Worm (Caenorhabditis elegans): ENCODE results near the gene ztf-17.

DNA sequence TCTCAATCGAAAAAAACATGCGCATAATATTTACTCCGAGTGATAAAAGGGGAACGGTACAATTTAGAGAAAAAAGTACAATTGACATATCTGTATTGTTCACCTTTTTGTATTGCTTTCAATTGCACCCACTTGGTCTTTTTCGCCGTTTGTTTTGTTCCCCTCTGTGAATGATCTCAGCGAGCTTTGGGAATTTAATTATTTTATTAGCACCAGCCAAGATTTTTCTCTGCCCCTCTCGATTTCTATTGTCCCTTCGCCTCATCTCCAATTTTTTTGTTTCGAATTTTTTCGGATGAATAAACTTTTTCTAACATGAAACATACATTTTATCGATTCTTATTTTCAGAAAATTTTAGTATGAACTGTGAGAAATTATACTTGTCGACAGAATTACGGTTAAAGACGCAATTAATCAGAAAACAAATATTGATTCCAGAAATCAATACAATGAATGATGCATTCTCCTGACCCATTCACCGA lies 30.3 kb upstream of the ztf-17 start, which contains the start of gene rev-1:
- TF ChIP-seq ztf-11 (tag; optimal IDR thresholded peaks at IDR 0.05) (no peak), unc-62 (GFP tag; optimal IDR thresholded peaks at IDR 0.05) (no peak), nhr-28 (tag; optimal IDR thresholded peaks at IDR 0.05) (no peak), fkh-10 (GFP tag; optimal IDR thresholded peaks at IDR 0.05) (no peak), unc-39 (tag; optimal IDR thresholded peaks at IDR 0.05) (no peak), egl-5 (tag; optimal IDR thresholded peaks at IDR 0.05) (no peak), snpc-4 (tag; optimal IDR thresholded peaks at IDR 0.05) (no peak), sea-2 (GFP tag; optimal IDR thresholded peaks at IDR 0.05) (no peak), fos-1 (tag; optimal IDR thresholded peaks at IDR 0.05) (no peak), pqm-1 (tag; optimal IDR thresholded peaks at IDR 0.05) (no peak), elt-3 (tag; optimal IDR thresholded peaks at IDR 0.05) (no peak), lin-39 (tag; optimal IDR thresholded peaks at IDR 0.05) (no peak)

Data from whole organism, L3 larva.